Worm (Caenorhabditis elegans) whole organism, L1 larva: ENCODE data around the gene K06A4.2.

Experiments used
- aha-1 ChIP-seq: fragments of 150-350 bp; optimal IDR thresholded peaks from 2 replicates; lab custom pipeline; 2014; ENCODE audit warnings: missing biosample characterization, missing genetic modification characterization
- ama-1 ChIP-seq: fragments of 150-350 bp; optimal IDR thresholded peaks from 2 replicates; lab custom pipeline; 2014
- fos-1 ChIP-seq: fragments of 150-350 bp; optimal IDR thresholded peaks from 2 replicates; lab custom pipeline; 2014; ENCODE audit warnings: missing biosample characterization, missing genetic modification characterization
- irx-1 ChIP-seq: sonication (generic microtip); optimal IDR thresholded peaks from 2 replicates; lab custom pipeline; 2016; ENCODE audit warnings: missing genetic modification characterization, missing compliant biosample characterization
- nhr-11 ChIP-seq: fragments of 150-350 bp; optimal IDR thresholded peaks from 2 replicates; lab custom pipeline; 2014; ENCODE audit warnings: missing biosample characterization, missing genetic modification characterization
- nhr-90 ChIP-seq: sonication (generic microtip); optimal IDR thresholded peaks from 2 replicates; lab custom pipeline; 2016; ENCODE audit warnings: mild to moderate bottlenecking, missing genetic modification characterization, missing compliant biosample characterization; ENCODE audit not compliant: poor library complexity
- skn-1 ChIP-seq: fragments of 150-350 bp; optimal IDR thresholded peaks from 2 replicates; lab custom pipeline; 2014; ENCODE audit warnings: missing biosample characterization, missing genetic modification characterization
- unc-130 ChIP-seq: fragments of 150-350 bp; optimal IDR thresholded peaks from 2 replicates; lab custom pipeline; 2017; ENCODE audit warnings: missing biosample characterization, missing genetic modification characterization, inconsistent platforms
- unc-62 ChIP-seq: fragments of 150-350 bp; optimal IDR thresholded peaks from 2 replicates; lab custom pipeline; 2014; ENCODE audit warnings: missing biosample characterization, missing genetic modification reagents, missing genetic modification characterization

DNA sequence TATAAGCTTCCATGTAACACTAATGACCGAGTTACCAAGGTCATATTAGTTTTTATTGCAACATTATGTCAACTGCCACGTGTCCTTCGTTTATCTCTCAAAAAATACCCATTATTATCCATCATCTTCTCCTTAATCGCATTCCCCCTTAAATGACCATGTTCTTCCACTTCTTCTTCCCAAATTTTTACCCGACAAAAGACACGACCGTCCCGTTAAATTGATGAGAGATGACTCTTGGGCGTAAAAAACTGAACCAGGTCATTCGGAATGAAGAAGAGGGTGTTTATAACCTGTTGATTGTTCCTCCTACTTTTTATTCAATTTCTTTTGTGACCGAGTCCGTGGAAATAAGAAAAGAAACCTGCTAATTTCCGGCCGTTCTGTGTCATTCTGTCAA, 39.4 kb upstream of the K06A4.2 start:
- TF ChIP-seq fos-1 (tag; lab: Kevin White, UChicago): no peak
- TF ChIP-seq nhr-11 (tag; lab: Kevin White, UChicago): no peak
- TF ChIP-seq unc-130 (tag; lab: Kevin White, UChicago): no peak
- no peak for TF ChIP-seq aha-1 (tag; lab: Kevin White, UChicago)
- no peak for TF ChIP-seq ama-1 (lab: Kevin White, UChicago)
- no peak for TF ChIP-seq unc-62 (GFP tag; lab: Kevin White, UChicago)
- TF ChIP-seq nhr-90 (tag; lab: Kevin White, UChicago): no peak
- no peak for TF ChIP-seq skn-1 (tag; lab: Kevin White, UChicago)
- TF ChIP-seq irx-1 (tag; lab: Kevin White, UChicago): no peak
